Fruit fly (Drosophila melanogaster) whole organism, pupa: Measurements from ENCODE around the gene CG18788.

Source experiments
- CG32121 ChIP-seq: fragments of 200-800 bp; sonication (Bioruptor generic); IDR thresholded peaks from 2 replicates; pipeline ENCODE4 v1.3.6; 2022; ENCODE audit warnings: missing biosample characterization, missing genetic modification characterization
- CG8159 ChIP-seq: fragments of 200-800 bp; sonication (Bioruptor generic); optimal IDR thresholded peaks from 3 replicates; lab custom pipeline; 2018; ENCODE audit warnings: missing biosample characterization, mild to moderate bottlenecking, missing genetic modification characterization, moderate library complexity
- CG8301 ChIP-seq: fragments of 200-800 bp; sonication (Bioruptor generic); optimal IDR thresholded peaks from 2 replicates; lab custom pipeline; 2018; ENCODE audit warnings: missing biosample characterization, mild to moderate bottlenecking, missing genetic modification characterization
- EcR ChIP-seq: fragments of 200-800 bp; sonication (Bioruptor generic); optimal IDR thresholded peaks from 3 replicates; lab custom pipeline; 2019; ENCODE audit warnings: missing biosample characterization, missing genetic modification characterization, mild to moderate bottlenecking, moderate library complexity, missing genetic modification reagents
- Pif1A ChIP-seq: fragments of 200-800 bp; sonication (Bioruptor generic); optimal IDR thresholded peaks from 3 replicates; lab custom pipeline; 2016; ENCODE audit warnings: missing biosample characterization, missing genetic modification characterization
- Pif1B ChIP-seq: fragments of 200-800 bp; sonication (Bioruptor generic); optimal IDR thresholded peaks from 3 replicates; lab custom pipeline; 2016; ENCODE audit warnings: missing biosample characterization, missing genetic modification characterization
- gl ChIP-seq: fragments of 200-800 bp; sonication (Bioruptor generic); optimal IDR thresholded peaks from 2 replicates; lab custom pipeline; 2018; ENCODE audit warnings: missing biosample characterization, mild to moderate bottlenecking, missing genetic modification characterization

DNA sequence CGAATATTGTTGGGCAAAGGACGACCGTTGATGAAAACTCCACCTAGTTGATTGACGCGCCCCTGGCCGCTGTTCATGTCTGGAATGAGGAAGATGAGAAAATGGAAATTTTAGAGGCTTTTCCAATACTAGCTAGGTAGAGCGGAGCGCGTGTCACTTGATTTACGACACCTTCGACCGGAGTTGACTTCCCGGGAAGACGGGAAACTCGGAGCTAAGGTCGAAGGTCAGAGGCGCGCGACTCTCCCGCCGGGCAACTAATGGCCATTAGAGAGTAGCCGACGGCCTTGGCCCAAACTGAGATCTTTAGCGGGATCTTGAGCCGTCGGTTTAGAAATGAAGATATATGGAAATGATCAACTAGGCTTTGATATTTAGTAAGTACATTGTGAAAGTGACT, 51.0 kb downstream of the CG18788 start:
- TF ChIP-seq Pif1B (GFP tag; lab: Kevin White, UChicago) (no peak), gl (tag; lab: Kevin White, UChicago) (no peak), EcR (GFP tag; lab: Kevin White, UChicago) (no peak), CG32121 (GFP tag; lab: Robert Waterston, UW) (no peak), Pif1A (GFP tag; lab: Kevin White, UChicago) (no peak), CG8301 (tag; lab: Kevin White, UChicago) (no peak), CG8159 (tag; lab: Kevin White, UChicago) (no peak)
